Worm (Caenorhabditis elegans) whole organism, early embryonic: ENCODE data around the gene C14C10.1.

ENCODE experiments used
- B0310.2 ChIP-seq: sonication (generic microtip); optimal IDR thresholded peaks from 2 replicates; lab custom pipeline; 2016; ENCODE audit warnings: mild to moderate bottlenecking, missing genetic modification characterization, missing compliant biosample characterization
- F13C5.2 ChIP-seq: sonication (generic microtip); optimal IDR thresholded peaks from 2 replicates; lab custom pipeline; 2017; ENCODE audit warnings: mild to moderate bottlenecking, missing genetic modification characterization, inconsistent platforms, missing compliant biosample characterization
- aly-1 ChIP-seq: sonication (generic microtip); optimal IDR thresholded peaks from 2 replicates; lab custom pipeline; 2016; ENCODE audit warnings: missing genetic modification characterization, missing compliant biosample characterization
- ama-1 ChIP-seq: fragments of 150-350 bp; optimal IDR thresholded peaks from 2 replicates; lab custom pipeline; 2014
- ceh-13 ChIP-seq: fragments of 200-800 bp; sonication (Bioruptor generic); optimal IDR thresholded peaks from 2 replicates; lab custom pipeline; 2018; ENCODE audit warnings: mild to moderate bottlenecking, missing genetic modification characterization, missing compliant biosample characterization
- ceh-36 ChIP-seq: sonication (generic microtip); optimal IDR thresholded peaks from 2 replicates; lab custom pipeline; 2016; ENCODE audit warnings: missing genetic modification characterization, inconsistent platforms, missing compliant biosample characterization
- ets-7 ChIP-seq: sonication (generic microtip); optimal IDR thresholded peaks from 2 replicates; lab custom pipeline; 2016; ENCODE audit warnings: missing genotype, missing genetic modification characterization, missing compliant biosample characterization
- flt-1 ChIP-seq: fragments of 200-800 bp; sonication (Bioruptor generic); IDR thresholded peaks from 2 replicates; pipeline ENCODE4 v1.3.6; 2022; ENCODE audit warnings: missing genetic modification characterization, missing compliant biosample characterization
- hmbx-1 ChIP-seq: sonication (generic microtip); optimal IDR thresholded peaks from 2 replicates; lab custom pipeline; 2016; ENCODE audit warnings: mild to moderate bottlenecking, missing genetic modification characterization, missing compliant biosample characterization
- hmg-4 ChIP-seq: fragments of 200-800 bp; sonication (Bioruptor generic); optimal IDR thresholded peaks from 2 replicates; lab custom pipeline; 2018; ENCODE audit warnings: mild to moderate bottlenecking, missing genetic modification characterization, missing compliant biosample characterization
- hnd-1 ChIP-seq: sonication (generic microtip); optimal IDR thresholded peaks from 2 replicates; lab custom pipeline; 2016; ENCODE audit warnings: missing genetic modification characterization, missing compliant biosample characterization
- pes-1 ChIP-seq: fragments of 200-800 bp; sonication (Bioruptor generic); IDR thresholded peaks from 2 replicates; pipeline ENCODE4 v1.3.6; 2022; ENCODE audit warnings: missing genetic modification reagents, missing genetic modification characterization, missing compliant biosample characterization
- scrt-1 ChIP-seq: fragments of 200-800 bp; sonication (Bioruptor generic); IDR thresholded peaks from 2 replicates; pipeline ENCODE4 v1.3.6; 2022; ENCODE audit warnings: missing genetic modification characterization, missing compliant biosample characterization
- sea-1 ChIP-seq: fragments of 200-800 bp; sonication (Bioruptor generic); conservative IDR thresholded peaks from 2 replicates; pipeline ENCODE4 v1.3.6; 2022; ENCODE audit warnings: missing genetic modification characterization, missing compliant biosample characterization
- tbx-11 ChIP-seq: fragments of 200-800 bp; sonication (Bioruptor generic); IDR thresholded peaks from 2 replicates; pipeline ENCODE4 v1.3.6; 2022; ENCODE audit warnings: missing genetic modification characterization, missing compliant biosample characterization
- tbx-37 ChIP-seq: fragments of 200-800 bp; sonication (Bioruptor generic); conservative IDR thresholded peaks from 2 replicates; pipeline ENCODE4 v1.3.6; 2022; ENCODE audit warnings: missing genetic modification reagents, missing genetic modification characterization, missing compliant biosample characterization
- tra-4 ChIP-seq: sonication (generic microtip); optimal IDR thresholded peaks from 2 replicates; lab custom pipeline; 2017; ENCODE audit warnings: missing genetic modification characterization, missing compliant biosample characterization

The C14C10.1 gene

DNA sequence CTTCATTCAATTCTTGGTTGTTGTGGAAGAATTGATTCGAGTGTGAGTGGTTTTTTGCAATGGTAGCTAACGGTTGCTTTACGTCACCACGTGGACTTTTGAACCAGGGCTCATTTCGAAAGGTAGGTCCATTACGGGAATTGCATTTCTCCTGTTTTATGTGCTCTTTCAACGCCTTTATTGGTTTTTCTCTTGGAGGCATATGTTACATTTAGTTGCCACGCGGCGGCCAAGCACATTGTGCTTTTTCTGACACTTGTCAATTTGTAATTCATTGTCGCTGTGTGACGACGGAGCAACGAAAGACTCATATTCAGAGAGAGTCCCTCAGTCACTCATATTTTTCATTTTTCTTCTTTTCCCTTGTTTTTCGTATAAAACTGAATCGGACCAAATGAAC lies 3.4 kb upstream of the C14C10.1 start:
- no peak for TF ChIP-seq pes-1
- TF ChIP-seq sea-1 (GFP tag; lab: Robert Waterston, UW) = no peak
- no peak for TF ChIP-seq F13C5.2
- TF ChIP-seq hnd-1 (tag; lab: Kevin White, UChicago) = no peak
- TF ChIP-seq ama-1 (lab: Kevin White, UChicago) = no peak
- TF ChIP-seq tbx-11 (GFP tag; lab: Robert Waterston, UW) = no peak
- no peak for TF ChIP-seq hmbx-1
- no peak for TF ChIP-seq tra-4
- TF ChIP-seq B0310.2 (tag; lab: Kevin White, UChicago) = no peak
- no peak for TF ChIP-seq aly-1 (tag; lab: Kevin White, UChicago)
- no peak for TF ChIP-seq ceh-36 (tag; lab: Kevin White, UChicago)

DNA sequence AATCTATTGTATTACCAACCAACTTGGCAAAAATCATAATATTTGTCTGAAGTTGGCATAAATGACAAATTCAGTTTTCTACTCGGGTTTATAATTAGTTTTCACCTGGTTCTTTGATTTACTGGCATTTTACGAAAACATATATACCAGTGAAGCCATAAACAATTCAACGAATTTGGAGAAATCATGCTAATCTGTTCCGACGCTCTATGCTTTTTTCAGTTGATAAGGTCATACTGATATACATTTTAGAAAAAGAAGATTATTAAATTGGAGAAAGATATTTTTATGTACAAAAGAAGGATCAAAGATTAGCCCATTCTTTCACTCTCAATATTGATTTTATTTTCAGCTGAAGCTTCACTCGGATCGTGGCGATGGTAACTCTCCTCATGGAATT lies 1.3 kb upstream of the C14C10.1 start:
- TF ChIP-seq hmbx-1 (no peak), tbx-11 (GFP tag; lab: Robert Waterston, UW) (no peak)

DNA sequence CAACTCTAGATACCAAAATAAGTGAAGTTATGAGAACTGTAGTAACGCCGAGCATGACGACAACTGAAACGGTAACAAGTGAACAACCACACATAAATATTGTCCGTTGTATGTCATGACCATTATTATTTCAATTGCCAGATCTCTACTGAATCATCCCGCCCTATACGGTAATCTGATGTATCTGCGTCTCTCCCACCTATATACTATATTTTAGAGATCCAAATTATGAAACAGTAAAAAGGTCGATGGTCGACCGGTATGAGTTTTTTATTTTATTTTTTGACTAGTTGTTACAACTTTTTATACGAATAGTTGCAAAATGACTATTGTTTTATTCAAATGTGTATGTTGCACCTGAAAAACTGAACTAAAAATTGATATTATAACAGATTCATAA lies 2.5 kb downstream of the C14C10.1 start, which contains the start of gene ttr-43:
TSS of gene ttr-43 (minus strand) at position 101 of the 400 bp plus-strand sequence.
- TF ChIP-seq ceh-36 (tag; lab: Kevin White, UChicago) = no peak
- TF ChIP-seq tbx-11 (GFP tag; lab: Robert Waterston, UW) = no peak
- no peak for TF ChIP-seq hmbx-1
- no peak for TF ChIP-seq hmg-4 (GFP tag; lab: Kevin White, UChicago)
- no peak for TF ChIP-seq ama-1 (lab: Kevin White, UChicago)
- TF ChIP-seq aly-1 (tag; lab: Kevin White, UChicago) = no peak
- TF ChIP-seq hnd-1 (tag; lab: Kevin White, UChicago) = no peak
- no peak for TF ChIP-seq pes-1
- no peak for TF ChIP-seq scrt-1 (GFP tag; lab: Robert Waterston, UW)
- no peak for TF ChIP-seq tra-4
- no peak for TF ChIP-seq flt-1 (GFP tag; lab: Robert Waterston, UW)
- no peak for TF ChIP-seq tbx-37
- TF ChIP-seq B0310.2 (tag; lab: Kevin White, UChicago) = no peak
- no peak for TF ChIP-seq sea-1 (GFP tag; lab: Robert Waterston, UW)
- no peak for TF ChIP-seq F13C5.2
- no peak for TF ChIP-seq ceh-13
- no peak for TF ChIP-seq ets-7 (tag; lab: Kevin White, UChicago)

DNA sequence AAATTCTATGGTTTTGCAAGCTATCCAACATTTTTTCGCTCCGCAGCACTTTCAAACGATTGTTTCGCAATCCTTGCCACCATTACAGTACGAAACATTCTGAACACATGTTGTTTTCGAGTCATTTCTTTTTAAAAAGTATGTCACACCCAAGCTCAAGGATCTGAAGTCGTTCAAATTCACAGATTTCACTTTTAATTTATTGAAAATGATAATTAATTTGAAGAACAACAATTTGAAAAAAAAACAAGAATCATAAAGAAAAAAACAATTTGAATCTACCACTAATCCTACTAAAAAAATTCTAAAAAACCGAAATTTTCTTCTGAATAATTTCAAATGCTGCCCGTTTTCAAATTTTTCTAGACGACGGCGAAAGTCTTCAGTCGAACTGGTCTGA lies 4.2 kb downstream of the C14C10.1 start, which contains the start of gene C14C10.2:
TSS of gene C14C10.2 (minus strand) at position 101 of the 400 bp plus-strand sequence.
- TF ChIP-seq ceh-13 (no peak), tbx-11 (GFP tag; lab: Robert Waterston, UW) (no peak), tra-4 (no peak), flt-1 (GFP tag; lab: Robert Waterston, UW) (no peak), ets-7 (tag; lab: Kevin White, UChicago) (no peak), hmbx-1 (no peak), scrt-1 (GFP tag; lab: Robert Waterston, UW) (no peak), aly-1 (tag; lab: Kevin White, UChicago) (no peak), F13C5.2 (no peak), B0310.2 (tag; lab: Kevin White, UChicago) (no peak), ceh-36 (tag; lab: Kevin White, UChicago) (no peak), ama-1 (lab: Kevin White, UChicago) (no peak), pes-1 (no peak), hmg-4 (GFP tag; lab: Kevin White, UChicago) (no peak), hnd-1 (tag; lab: Kevin White, UChicago) (no peak)

DNA sequence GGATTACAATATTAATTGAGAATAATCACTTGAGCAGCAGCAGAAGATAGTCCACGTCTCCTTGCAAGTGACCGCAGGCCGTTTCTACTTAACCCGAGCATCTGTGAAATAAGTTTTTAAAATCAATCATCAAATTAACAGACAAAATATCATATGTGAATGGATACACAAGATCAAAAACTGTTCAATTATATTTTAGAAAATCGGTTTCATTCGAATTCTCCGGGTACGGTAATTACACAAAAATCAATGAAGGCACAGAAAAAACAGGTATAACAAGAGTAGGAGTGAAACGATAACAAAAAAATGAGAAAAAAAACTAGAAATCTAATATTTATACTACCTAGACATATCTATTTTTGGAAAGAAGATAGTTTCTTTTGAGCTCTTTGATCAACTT lies 8.1 kb downstream of the C14C10.1 start, which contains the start of gene mma-1:
TSS of gene mma-1 (minus strand) at position 101 of the 400 bp plus-strand sequence.
- TF ChIP-seq hmg-4 (GFP tag; lab: Kevin White, UChicago) (no peak), tbx-37 (no peak), ets-7 (tag; lab: Kevin White, UChicago) (no peak), pes-1 (no peak), ceh-13 (no peak), hnd-1 (tag; lab: Kevin White, UChicago) (no peak), B0310.2 (tag; lab: Kevin White, UChicago) (no peak), hmbx-1 (no peak), flt-1 (GFP tag; lab: Robert Waterston, UW) (no peak), scrt-1 (GFP tag; lab: Robert Waterston, UW) (no peak), ceh-36 (tag; lab: Kevin White, UChicago) (no peak), tbx-11 (GFP tag; lab: Robert Waterston, UW) (no peak), tra-4 (no peak), aly-1 (tag; lab: Kevin White, UChicago) (no peak), F13C5.2 (no peak), ama-1 (lab: Kevin White, UChicago) (no peak)

DNA sequence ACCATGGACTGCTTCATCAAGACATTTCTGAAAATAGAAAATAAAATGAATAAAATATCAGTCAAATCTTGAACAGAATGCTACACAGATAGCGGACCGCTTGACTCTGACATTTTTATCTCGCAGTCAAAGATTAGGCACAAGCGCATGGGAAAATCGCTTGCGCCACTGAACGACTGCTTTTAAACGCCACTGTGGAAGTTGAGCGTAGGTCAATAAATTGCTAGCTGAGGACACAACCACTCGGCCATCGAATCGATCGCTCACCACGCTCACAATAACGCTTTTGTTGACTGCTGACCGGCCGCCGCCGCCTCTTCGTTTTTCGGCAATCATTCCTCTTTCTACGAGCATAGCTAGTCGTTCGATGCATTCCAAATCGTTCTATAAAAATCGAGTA lies 8.7 kb downstream of the C14C10.1 start:
- no peak for TF ChIP-seq ama-1 (lab: Kevin White, UChicago)
- peak; percentile 80 for TF ChIP-seq aly-1 (tag; lab: Kevin White, UChicago)
- peak; percentile 77 for TF ChIP-seq sea-1 (GFP tag; lab: Robert Waterston, UW)
- TF ChIP-seq F13C5.2 = peak; percentile 85
- TF ChIP-seq hmbx-1 = peak; percentile 43
- TF ChIP-seq pes-1 = no peak; the same call in 1 of the 2 replicates
- TF ChIP-seq ceh-13 = peak; percentile 62
- peak; percentile 30 for TF ChIP-seq hnd-1 (tag; lab: Kevin White, UChicago)
- peak; percentile 65 for TF ChIP-seq tra-4
- TF ChIP-seq scrt-1 (GFP tag; lab: Robert Waterston, UW) = peak; percentile 71
- TF ChIP-seq ets-7 (tag; lab: Kevin White, UChicago) = peak; percentile 19
- peak; percentile 76 for TF ChIP-seq flt-1 (GFP tag; lab: Robert Waterston, UW)
- TF ChIP-seq hmg-4 (GFP tag; lab: Kevin White, UChicago) = peak; percentile 90
- peak; percentile 45 for TF ChIP-seq ceh-36 (tag; lab: Kevin White, UChicago)
- TF ChIP-seq tbx-37 = peak; percentile 47
- TF ChIP-seq tbx-11 (GFP tag; lab: Robert Waterston, UW) = no peak
- TF ChIP-seq B0310.2 (tag; lab: Kevin White, UChicago) = peak; percentile 42

DNA sequence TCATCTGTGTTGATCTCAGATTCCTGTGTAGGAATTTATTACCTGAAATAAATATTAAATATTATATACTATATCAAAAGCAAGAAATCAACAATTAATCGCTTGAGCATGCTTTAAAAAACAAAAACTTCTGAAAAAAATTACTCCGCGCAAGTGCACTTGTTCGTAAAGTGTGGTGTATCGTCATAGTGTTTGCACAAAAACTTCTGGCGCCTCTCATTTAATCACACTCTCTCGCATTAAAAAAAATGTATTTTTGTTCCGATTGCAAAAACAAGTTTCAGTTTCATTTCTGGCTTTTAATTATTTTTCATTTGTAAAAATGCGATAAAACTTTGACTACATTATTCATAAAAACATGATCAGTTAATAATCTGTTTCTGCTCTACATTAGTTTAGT lies 11.0 kb downstream of the C14C10.1 start, which contains the start of the genes C14C10.10 and ril-2:
TSS of gene C14C10.10 (minus strand) at position 19 of the 400 bp plus-strand sequence.
TSS of gene ril-2 (minus strand) at position 48 of the 400 bp plus-strand sequence.
- TF ChIP-seq flt-1 (GFP tag; lab: Robert Waterston, UW) = no peak
- no peak for TF ChIP-seq hnd-1 (tag; lab: Kevin White, UChicago)
- no peak for TF ChIP-seq tbx-37
- no peak for TF ChIP-seq hmbx-1
- TF ChIP-seq scrt-1 (GFP tag; lab: Robert Waterston, UW) = no peak
- no peak for TF ChIP-seq F13C5.2
- TF ChIP-seq ama-1 (lab: Kevin White, UChicago) = no peak
- TF ChIP-seq hmg-4 (GFP tag; lab: Kevin White, UChicago) = no peak
- TF ChIP-seq aly-1 (tag; lab: Kevin White, UChicago) = no peak
- no peak for TF ChIP-seq B0310.2 (tag; lab: Kevin White, UChicago)
- no peak for TF ChIP-seq ets-7 (tag; lab: Kevin White, UChicago)
- TF ChIP-seq pes-1 = no peak
- no peak for TF ChIP-seq tra-4
- TF ChIP-seq tbx-11 (GFP tag; lab: Robert Waterston, UW) = no peak
- TF ChIP-seq ceh-36 (tag; lab: Kevin White, UChicago) = no peak
- no peak for TF ChIP-seq sea-1 (GFP tag; lab: Robert Waterston, UW)
- TF ChIP-seq ceh-13 = no peak
